Worm (Caenorhabditis elegans) whole organism, late embryonic: ENCODE data around the gene Y57G11B.6.

Source experiments
- C38D4.7 ChIP-seq: fragments of 200-800 bp; sonication (Bioruptor generic); optimal IDR thresholded peaks from 2 replicates; lab custom pipeline; 2018; ENCODE audit warnings: mild to moderate bottlenecking, missing genetic modification characterization, moderate library complexity, missing compliant biosample characterization
- ama-1 ChIP-seq: fragments of 150-350 bp; optimal IDR thresholded peaks from 2 replicates; lab custom pipeline; 2014
- ceh-22 ChIP-seq: sonication (generic microtip); optimal IDR thresholded peaks from 2 replicates; lab custom pipeline; 2017; ENCODE audit warnings: missing biosample characterization, missing genetic modification characterization
- ceh-30 ChIP-seq: fragments of 150-350 bp; optimal IDR thresholded peaks from 2 replicates; lab custom pipeline; 2014; ENCODE audit warnings: missing biosample characterization, missing genetic modification characterization
- elt-2 ChIP-seq: sonication (generic microtip); optimal IDR thresholded peaks from 2 replicates; lab custom pipeline; 2016; ENCODE audit warnings: missing genetic modification reagents, missing genetic modification characterization, missing compliant biosample characterization
- hlh-15 ChIP-seq: sonication (generic microtip); optimal IDR thresholded peaks from 2 replicates; lab custom pipeline; 2016; ENCODE audit warnings: missing genetic modification characterization, missing compliant biosample characterization
- hlh-8 ChIP-seq: sonication (generic microtip); optimal IDR thresholded peaks from 2 replicates; lab custom pipeline; 2016; ENCODE audit warnings: missing genotype, missing genetic modification characterization, missing compliant biosample characterization
- lin-11 ChIP-seq: fragments of 200-800 bp; sonication (Bioruptor generic); optimal IDR thresholded peaks from 2 replicates; lab custom pipeline; 2018; ENCODE audit warnings: mild to moderate bottlenecking, missing genetic modification characterization, missing compliant biosample characterization
- rnt-1 ChIP-seq: sonication (generic microtip); optimal IDR thresholded peaks from 2 replicates; lab custom pipeline; 2016; ENCODE audit warnings: missing genetic modification characterization, missing compliant biosample characterization
- sox-4 ChIP-seq: sonication (generic microtip); optimal IDR thresholded peaks from 2 replicates; lab custom pipeline; 2017; ENCODE audit warnings: mild to moderate bottlenecking, missing genetic modification characterization, inconsistent platforms, missing compliant biosample characterization

- TF ChIP-seq sox-4 = no peak
- no peak for TF ChIP-seq C38D4.7 (GFP tag; lab: Kevin White, UChicago)
- TF ChIP-seq hlh-8 (tag; lab: Kevin White, UChicago) = no peak
- TF ChIP-seq ceh-30 (tag; lab: Kevin White, UChicago) = no peak
- no peak for TF ChIP-seq rnt-1 (tag; lab: Kevin White, UChicago)
- TF ChIP-seq elt-2 (tag; lab: Kevin White, UChicago) = no peak
- no peak for TF ChIP-seq ceh-22 (tag; lab: Kevin White, UChicago)
- TF ChIP-seq ama-1 = no peak
- no peak for TF ChIP-seq lin-11 (tag; lab: Kevin White, UChicago)
- TF ChIP-seq hlh-15 (tag; lab: Kevin White, UChicago) = no peak
These were observed 10.4 kb upstream of the Y57G11B.6 start, which contains the start of gene Y57G11B.2 for ce11 chrIV:14565062-14565461.
